Fruit fly (Drosophila melanogaster) whole organism: ENCODE measurements around the gene Larp4B.

ENCODE experiments used
- CG8478 ChIP-seq: fragments of >200 bp; optimal IDR thresholded peaks from 2 replicates; lab custom pipeline; 2018; ENCODE audit warnings: inconsistent platforms
- EcR ChIP-seq, 2 experiments: fragments of >200 bp; optimal IDR thresholded peaks; 2 replicates each; lab custom pipeline; 2017; ENCODE audit warnings: missing biosample characterization in 2 of 2, missing genetic modification characterization in 2 of 2, missing genetic modification reagents in 2 of 2
- psq ChIP-seq: fragments of >200 bp; optimal IDR thresholded peaks from 2 replicates; lab custom pipeline; 2017
- usp ChIP-seq: fragments of >200 bp; optimal IDR thresholded peaks from 2 replicates; lab custom pipeline; 2017; ENCODE audit warnings: missing biosample characterization, missing genetic modification characterization, mixed read lengths

dm6 chr3L:3268161-3268560 is 43.5 kb downstream of the Larp4B start, which contains the start of gene CG34265:
- no peak for TF ChIP-seq CG8478 (lab: Kevin White, UChicago)
- no peak for TF ChIP-seq usp (GFP tag; lab: Kevin White, UChicago)
- TF ChIP-seq psq (lab: Kevin White, UChicago) = no peak
- no peak for TF ChIP-seq EcR (GFP tag; optimal IDR thresholded peaks at IDR 0.05; lab: Kevin White, UChicago)
